Fruit fly (Drosophila melanogaster) S2 (cell line): Measurements from ENCODE around the gene Rheb.

Experiments used
- CG8478 ChIP-seq: fragments of >200 bp; optimal IDR thresholded peaks from 2 replicates; lab custom pipeline; 2018
- CTCF ChIP-seq, 2 experiments: fragments of >200 bp; optimal IDR thresholded peaks; 2 replicates each; lab custom pipeline; 2018

dm6 chr3R:5572900-5573665, 4.4 kb downstream of the Rheb start:
- no peak for TF ChIP-seq CG8478 (lab: Kevin White, UChicago)
- TF ChIP-seq CTCF (optimal IDR thresholded peaks at IDR 0.05; lab: Kevin White, UChicago): no peak
